Worm (Caenorhabditis elegans) whole organism, young adult: ENCODE measurements around the gene epic-3.
A peak's percentile ranks its signal among the peaks of the same experiment; 100 is the strongest.

Source experiments
- B0019.2 ChIP-seq: fragments of 200-800 bp; sonication (Bioruptor generic); conservative IDR thresholded peaks from 2 replicates; pipeline ENCODE4 v1.3.6; 2022; ENCODE audit warnings: missing genetic modification reagents, missing genetic modification characterization, missing compliant biosample characterization
- B0336.3 ChIP-seq: fragments of 200-800 bp; sonication (Bioruptor generic); IDR thresholded peaks from 2 replicates; pipeline ENCODE4 v1.3.6; 2022; ENCODE audit warnings: missing genetic modification characterization, missing compliant biosample characterization
- C17E4.6 ChIP-seq: fragments of 200-800 bp; sonication (Bioruptor generic); IDR thresholded peaks from 2 replicates; pipeline ENCODE4 v1.3.6; 2022; ENCODE audit warnings: missing genetic modification reagents, missing genetic modification characterization, missing compliant biosample characterization
- D2030.7 ChIP-seq: fragments of 200-800 bp; sonication (Bioruptor generic); IDR thresholded peaks from 2 replicates; pipeline ENCODE4 v1.3.6; 2022; ENCODE audit warnings: missing genetic modification reagents, missing genetic modification characterization, missing compliant biosample characterization
- F10E7.11 ChIP-seq: sonication (generic microtip); optimal IDR thresholded peaks from 2 replicates; lab custom pipeline; 2017; ENCODE audit warnings: mild to moderate bottlenecking, missing genetic modification characterization, moderate library complexity, missing compliant biosample characterization
- F33H1.4 ChIP-seq: fragments of 200-800 bp; sonication (Bioruptor generic); IDR thresholded peaks from 2 replicates; pipeline ENCODE4 v1.3.6; 2022; ENCODE audit warnings: missing genetic modification reagents, missing genetic modification characterization, missing compliant biosample characterization
- F37B4.10 ChIP-seq: fragments of 200-800 bp; sonication (Bioruptor generic); IDR thresholded peaks from 2 replicates; pipeline ENCODE4 v1.3.6; 2022; ENCODE audit warnings: missing genetic modification characterization, missing compliant biosample characterization
- F57A8.1 ChIP-seq: fragments of 200-800 bp; sonication (Bioruptor generic); optimal IDR thresholded peaks from 2 replicates; lab custom pipeline; 2018; ENCODE audit warnings: mild to moderate bottlenecking, missing genetic modification characterization, moderate library complexity, missing compliant biosample characterization
- aptf-3 ChIP-seq: fragments of 200-800 bp; sonication (Bioruptor generic); IDR thresholded peaks from 2 replicates; pipeline ENCODE4 v1.3.6; 2022; ENCODE audit warnings: missing genetic modification characterization, missing compliant biosample characterization
- attf-6 ChIP-seq: fragments of 200-800 bp; sonication (Bioruptor generic); IDR thresholded peaks from 2 replicates; pipeline ENCODE4 v1.3.6; 2022; ENCODE audit warnings: missing genetic modification reagents, missing genetic modification characterization, missing compliant biosample characterization
- bed-2 ChIP-seq: fragments of 200-800 bp; sonication (Bioruptor generic); IDR thresholded peaks from 2 replicates; pipeline ENCODE4 v1.3.6; 2022; ENCODE audit warnings: missing genetic modification reagents, missing genetic modification characterization, missing compliant biosample characterization
- ccch-3 ChIP-seq: fragments of 200-800 bp; sonication (Bioruptor generic); optimal IDR thresholded peaks from 2 replicates; lab custom pipeline; 2018; ENCODE audit warnings: mild to moderate bottlenecking, missing genetic modification characterization, missing compliant biosample characterization
- cebp-1 ChIP-seq, 2 experiments: fragments of 200-800 bp in 1 of 2; sonication (Bioruptor generic) in 1 of 2; sonication (generic microtip) in 1 of 2; IDR thresholded peaks in 1 of 2; optimal IDR thresholded peaks in 1 of 2; 2 replicates each; pipeline versions ENCODE4 v1.3.6 to Lab custom; 2017 to 2022; ENCODE audit warnings: missing compliant biosample characterization in 2 of 2, missing genetic modification characterization in 2 of 2, mild to moderate bottlenecking in 1 of 2, missing genetic modification reagents in 1 of 2, moderate library complexity in 1 of 2
- dox-1 ChIP-seq: fragments of 200-800 bp; sonication (Bioruptor generic); IDR thresholded peaks from 2 replicates; pipeline ENCODE4 v1.3.6; 2022; ENCODE audit warnings: missing genetic modification reagents, missing genetic modification characterization, missing compliant biosample characterization
- egl-18 ChIP-seq: fragments of 200-800 bp; sonication (Bioruptor generic); IDR thresholded peaks from 2 replicates; pipeline ENCODE4 v1.3.6; 2022; ENCODE audit warnings: missing genetic modification reagents, missing genetic modification characterization, missing compliant biosample characterization
- egrh-3 ChIP-seq: fragments of 200-800 bp; sonication (Bioruptor generic); IDR thresholded peaks from 2 replicates; pipeline ENCODE4 v1.3.6; 2022; ENCODE audit warnings: missing genetic modification reagents, missing genetic modification characterization, missing compliant biosample characterization
- ekl-4 ChIP-seq: fragments of 200-800 bp; sonication (Bioruptor generic); IDR thresholded peaks from 2 replicates; pipeline ENCODE4 v1.3.6; 2022; ENCODE audit warnings: missing genetic modification reagents, missing genetic modification characterization, missing compliant biosample characterization
- gei-17 ChIP-seq: fragments of 200-800 bp; sonication (Bioruptor generic); optimal IDR thresholded peaks from 2 replicates; lab custom pipeline; 2018; ENCODE audit warnings: mild to moderate bottlenecking, missing genetic modification characterization, missing compliant biosample characterization
- hrde-1 ChIP-seq: sonication (generic microtip); optimal IDR thresholded peaks from 2 replicates; lab custom pipeline; 2016; ENCODE audit warnings: missing genetic modification characterization, mild to moderate bottlenecking, missing compliant biosample characterization, moderate library complexity, missing genotype, missing genetic modification reagents, borderline replicate concordance
- lag-1 ChIP-seq: fragments of 200-800 bp; sonication (Bioruptor generic); IDR thresholded peaks from 2 replicates; pipeline ENCODE4 v1.3.6; 2022; ENCODE audit warnings: missing genetic modification reagents, missing genetic modification characterization, missing compliant biosample characterization
- lin-26 ChIP-seq: fragments of 200-800 bp; sonication (Bioruptor generic); IDR thresholded peaks from 2 replicates; pipeline ENCODE4 v1.3.6; 2022; ENCODE audit warnings: missing genetic modification reagents, missing genetic modification characterization, missing compliant biosample characterization
- lsl-1 ChIP-seq: fragments of 200-800 bp; sonication (Bioruptor generic); optimal IDR thresholded peaks from 2 replicates; lab custom pipeline; 2018; ENCODE audit warnings: mild to moderate bottlenecking, missing genetic modification characterization, moderate library complexity, missing compliant biosample characterization
- lsy-27 ChIP-seq: sonication (generic microtip); optimal IDR thresholded peaks from 2 replicates; lab custom pipeline; 2017; ENCODE audit warnings: missing genetic modification characterization, mild to moderate bottlenecking, missing compliant biosample characterization, antibody characterized with exemption, missing genotype, borderline replicate concordance; ENCODE audit not compliant: insufficient read depth
- mcd-1 ChIP-seq: fragments of 200-800 bp; sonication (Bioruptor generic); IDR thresholded peaks from 2 replicates; pipeline ENCODE4 v1.3.6; 2022; ENCODE audit warnings: missing genetic modification reagents, missing genetic modification characterization, missing compliant biosample characterization
- nfya-2 ChIP-seq: fragments of 200-800 bp; sonication (Bioruptor generic); IDR thresholded peaks from 2 replicates; pipeline ENCODE4 v1.3.6; 2022; ENCODE audit warnings: missing genetic modification reagents, missing genetic modification characterization, missing compliant biosample characterization
- nfyb-1 ChIP-seq: fragments of 200-800 bp; sonication (Bioruptor generic); IDR thresholded peaks from 2 replicates; pipeline ENCODE4 v1.3.6; 2022; ENCODE audit warnings: missing genetic modification reagents, missing genetic modification characterization, missing compliant biosample characterization
- rcor-1 ChIP-seq: fragments of 200-800 bp; sonication (Bioruptor generic); IDR thresholded peaks from 2 replicates; pipeline ENCODE4 v1.3.6; 2022; ENCODE audit warnings: missing genetic modification reagents, missing genetic modification characterization, missing compliant biosample characterization
- rec-8 ChIP-seq, 2 experiments: sonication (generic microtip); optimal IDR thresholded peaks; 2 replicates each; lab custom pipeline; 2016; ENCODE audit warnings: mild to moderate bottlenecking in 2 of 2, missing genetic modification characterization in 2 of 2, missing genetic modification reagents in 2 of 2, missing genotype in 2 of 2, missing biosample characterization in 1 of 2, missing compliant biosample characterization in 1 of 2, moderate library complexity in 1 of 2
- sea-2 ChIP-seq: fragments of 200-800 bp; sonication (Bioruptor generic); IDR thresholded peaks from 2 replicates; pipeline ENCODE4 v1.3.6; 2022; ENCODE audit warnings: missing genetic modification characterization, missing compliant biosample characterization
- snpc-1.1 ChIP-seq: sonication (generic microtip); optimal IDR thresholded peaks from 2 replicates; lab custom pipeline; 2017; ENCODE audit warnings: missing genetic modification characterization, mild to moderate bottlenecking, missing compliant biosample characterization, antibody characterized with exemption, moderate library complexity, missing genotype, missing genetic modification reagents; ENCODE audit not compliant: insufficient read depth
- snpc-4 ChIP-seq, 5 experiments: fragments of 150-350 bp in 1 of 5; sonication (generic microtip) in 4 of 5; optimal IDR thresholded peaks; 2 replicates each; lab custom pipeline; 2014 to 2018; ENCODE audit warnings: missing genetic modification characterization in 5 of 5, missing biosample characterization in 3 of 5, antibody characterized with exemption in 2 of 5, mild to moderate bottlenecking in 2 of 5, missing compliant biosample characterization in 2 of 5, missing genotype in 2 of 5, moderate library complexity in 2 of 5, missing genetic modification reagents in 1 of 5
- tbp1 ChIP-seq: fragments of 200-800 bp; sonication (Bioruptor generic); optimal IDR thresholded peaks from 2 replicates; lab custom pipeline; 2018; ENCODE audit warnings: mild to moderate bottlenecking, missing genetic modification characterization, missing compliant biosample characterization
- tbx-9 ChIP-seq: sonication (generic microtip); optimal IDR thresholded peaks from 2 replicates; lab custom pipeline; 2016; ENCODE audit warnings: borderline replicate concordance, missing genetic modification characterization, inconsistent platforms, missing compliant biosample characterization
- tlf-1 ChIP-seq: fragments of 200-800 bp; sonication (Bioruptor generic); optimal IDR thresholded peaks from 2 replicates; lab custom pipeline; 2018; ENCODE audit warnings: mild to moderate bottlenecking, missing genetic modification characterization, missing compliant biosample characterization
- xnd-1 ChIP-seq: sonication (generic microtip); optimal IDR thresholded peaks from 2 replicates; lab custom pipeline; 2016; ENCODE audit warnings: missing genotype, missing genetic modification reagents, missing genetic modification characterization, missing compliant biosample characterization
- zfh-2 ChIP-seq: fragments of 200-800 bp; sonication (Bioruptor generic); conservative IDR thresholded peaks from 2 replicates; pipeline ENCODE4 v1.3.6; 2022; ENCODE audit warnings: missing genetic modification reagents, missing genetic modification characterization, missing compliant biosample characterization
- ztf-18 ChIP-seq: sonication (generic microtip); optimal IDR thresholded peaks from 2 replicates; lab custom pipeline; 2016; ENCODE audit warnings: missing genotype, mild to moderate bottlenecking, missing genetic modification characterization, missing compliant biosample characterization
- ztf-25 ChIP-seq: fragments of 200-800 bp; sonication (Bioruptor generic); IDR thresholded peaks from 2 replicates; pipeline ENCODE4 v1.3.6; 2022; ENCODE audit warnings: missing genetic modification reagents, missing genetic modification characterization, missing compliant biosample characterization
- ztf-28 ChIP-seq: fragments of 200-800 bp; sonication (Bioruptor generic); IDR thresholded peaks from 2 replicates; pipeline ENCODE4 v1.3.6; 2022; ENCODE audit warnings: missing genetic modification reagents, missing genetic modification characterization, missing compliant biosample characterization

epic-3 gene

ce11 chrIV:1763452-1763851 lies 39.3 kb upstream of the epic-3 start (continued):
- TF ChIP-seq dox-1 (peak; percentile 65; the same call in 1 of the 2 replicates), egrh-3 (peak; percentile 90), rec-8 (tag; optimal IDR thresholded peaks at IDR 0.05; lab: Kevin White, UChicago) (peak in 1 of 2 experiments; percentile 15), ekl-4 (peak; percentile 62; the same call in 1 of the 2 replicates), lin-26 (GFP tag; lab: Robert Waterston, UW) (peak; percentile 78), xnd-1 (tag; lab: Kevin White, UChicago) (peak; percentile 58), nfyb-1 (GFP tag; lab: Robert Waterston, UW) (peak; percentile 57; the same call in 1 of the 2 replicates), lsl-1 (peak; percentile 64), ccch-3 (GFP tag; lab: Kevin White, UChicago) (no peak), gei-17 (GFP tag; lab: Kevin White, UChicago) (no peak), attf-6 (peak; percentile 90), ztf-18 (tag; lab: Kevin White, UChicago) (peak; percentile 13), F10E7.11 (tag; lab: Kevin White, UChicago) (no peak), zfh-2 (peak; percentile 78), tbp1 (GFP tag; lab: Kevin White, UChicago) (peak; percentile 47), rcor-1 (GFP tag; lab: Robert Waterston, UW) (peak; percentile 73), lsy-27 (tag; lab: Kevin White, UChicago) (no peak), snpc-1.1 (tag; lab: Kevin White, UChicago) (peak; percentile 89), mcd-1 (GFP tag; lab: Robert Waterston, UW) (peak; percentile 82), snpc-4 (GFP tag; optimal IDR thresholded peaks at IDR 0.05; lab: Kevin White, UChicago) (peak; percentile 85), snpc-4 (tag; optimal IDR thresholded peaks at IDR 0.05; lab: Kevin White, UChicago) (peak; percentile 78 to 98 (median 92)), B0336.3 (GFP tag; lab: Robert Waterston, UW) (peak; percentile 54), F57A8.1 (GFP tag; lab: Kevin White, UChicago) (no peak), tbx-9 (tag; lab: Kevin White, UChicago) (no peak), D2030.7 (GFP tag; lab: Robert Waterston, UW) (peak; percentile 66; the same call in 1 of the 2 replicates), aptf-3 (GFP tag; lab: Robert Waterston, UW) (no peak), tlf-1 (GFP tag; lab: Kevin White, UChicago) (peak; percentile 9), F33H1.4 (GFP tag; lab: Robert Waterston, UW) (peak; percentile 47)
- TF ChIP-seq, all 124 proteins: peak for 31

- TF ChIP-seq zfh-2 (0 out of 2 replicates have a peak, but pooled peaks have one; percentile 39), lsy-27 (tag; lab: Kevin White, UChicago) (no peak), hrde-1 (tag; lab: Kevin White, UChicago) (no peak), ztf-28 (GFP tag; lab: Robert Waterston, UW) (no peak), nfya-2 (GFP tag; lab: Robert Waterston, UW) (no peak), bed-2 (GFP tag; lab: Robert Waterston, UW) (no peak), B0019.2 (GFP tag; lab: Robert Waterston, UW) (no peak), mcd-1 (GFP tag; lab: Robert Waterston, UW) (no peak)
Measured at ce11 chrIV:1761553-1761952, 37.4 kb upstream of the epic-3 start, which contains the start of gene Y41D4A.7. Y41D4A.7 (minus strand) TSS chrIV:1761570.

ce11 chrIV:1758595-1758994 lies 34.4 kb upstream of the epic-3 start:
- TF ChIP-seq C17E4.6 (GFP tag; lab: Robert Waterston, UW) (no peak), egl-18 (no peak), gei-17 (GFP tag; lab: Kevin White, UChicago) (no peak), lin-26 (GFP tag; lab: Robert Waterston, UW) (no peak), F37B4.10 (GFP tag; lab: Robert Waterston, UW) (no peak), lag-1 (no peak), sea-2 (GFP tag; lab: Robert Waterston, UW) (no peak), cebp-1 (GFP tag; IDR thresholded peaks at IDR 0.05; lab: Robert Waterston, UW) (no peak), cebp-1 (tag; optimal IDR thresholded peaks at IDR 0.05; lab: Kevin White, UChicago) (no peak), ztf-25 (no peak)
